Fruit fly (Drosophila melanogaster) whole organism, pupa: Measurements from ENCODE around the gene bb8.

ENCODE experiments used
- CG10348 ChIP-seq: fragments of 200-800 bp; sonication (Bioruptor generic); IDR thresholded peaks from 2 replicates; pipeline ENCODE4 v1.3.6; 2022; ENCODE audit warnings: missing biosample characterization, missing genetic modification characterization
- CG12605 ChIP-seq: fragments of 200-800 bp; sonication (Bioruptor generic); IDR thresholded peaks from 2 replicates; pipeline ENCODE4 v1.3.6; 2022; ENCODE audit warnings: missing biosample characterization, missing genetic modification characterization
- CG13204 ChIP-seq: fragments of 200-800 bp; sonication (Bioruptor generic); optimal IDR thresholded peaks from 2 replicates; lab custom pipeline; 2018; ENCODE audit warnings: missing biosample characterization, mild to moderate bottlenecking, missing genetic modification characterization, moderate library complexity
- CG14655 ChIP-seq: fragments of 200-800 bp; sonication (Bioruptor generic); optimal IDR thresholded peaks from 3 replicates; lab custom pipeline; 2017; ENCODE audit warnings: mild to moderate bottlenecking, missing biosample characterization, missing genetic modification reagents, missing genetic modification characterization
- CG15710 ChIP-seq: fragments of 200-800 bp; sonication (Bioruptor generic); optimal IDR thresholded peaks from 2 replicates; lab custom pipeline; 2018; ENCODE audit warnings: missing biosample characterization, mild to moderate bottlenecking, missing genetic modification characterization, moderate library complexity
- CG17806 ChIP-seq: fragments of 200-800 bp; sonication (Bioruptor generic); optimal IDR thresholded peaks from 2 replicates; lab custom pipeline; 2018; ENCODE audit warnings: missing biosample characterization, mild to moderate bottlenecking, missing genetic modification characterization, moderate library complexity
- CG32121 ChIP-seq: fragments of 200-800 bp; sonication (Bioruptor generic); IDR thresholded peaks from 2 replicates; pipeline ENCODE4 v1.3.6; 2022; ENCODE audit warnings: missing biosample characterization, missing genetic modification characterization
- CG34367 ChIP-seq: fragments of 200-800 bp; sonication (Bioruptor generic); optimal IDR thresholded peaks from 2 replicates; lab custom pipeline; 2018; ENCODE audit warnings: missing biosample characterization, mild to moderate bottlenecking, missing genetic modification characterization
- CG4496 ChIP-seq: fragments of 200-800 bp; sonication (Bioruptor generic); IDR thresholded peaks from 3 replicates; pipeline ENCODE4 v1.3.6; 2022; ENCODE audit warnings: missing biosample characterization, missing genetic modification characterization
- CG8159 ChIP-seq: fragments of 200-800 bp; sonication (Bioruptor generic); optimal IDR thresholded peaks from 3 replicates; lab custom pipeline; 2018; ENCODE audit warnings: missing biosample characterization, mild to moderate bottlenecking, missing genetic modification characterization, moderate library complexity
- CG8301 ChIP-seq: fragments of 200-800 bp; sonication (Bioruptor generic); optimal IDR thresholded peaks from 2 replicates; lab custom pipeline; 2018; ENCODE audit warnings: missing biosample characterization, mild to moderate bottlenecking, missing genetic modification characterization
- CG9948 ChIP-seq: fragments of 200-800 bp; sonication (Bioruptor generic); optimal IDR thresholded peaks from 2 replicates; lab custom pipeline; 2018; ENCODE audit warnings: missing biosample characterization, mild to moderate bottlenecking, missing genetic modification characterization, moderate library complexity
- D1 ChIP-seq: fragments of 200-800 bp; sonication (Bioruptor generic); optimal IDR thresholded peaks from 2 replicates; lab custom pipeline; 2018; ENCODE audit warnings: missing biosample characterization, mild to moderate bottlenecking, missing genetic modification characterization, moderate library complexity
- EcR ChIP-seq: fragments of 200-800 bp; sonication (Bioruptor generic); optimal IDR thresholded peaks from 3 replicates; lab custom pipeline; 2019; ENCODE audit warnings: missing biosample characterization, missing genetic modification characterization, mild to moderate bottlenecking, moderate library complexity, missing genetic modification reagents
- Ets98B ChIP-seq: fragments of 200-800 bp; sonication (Bioruptor generic); IDR thresholded peaks from 2 replicates; pipeline ENCODE4 v1.3.6; 2022; ENCODE audit warnings: missing biosample characterization, missing genetic modification characterization
- Pif1A ChIP-seq: fragments of 200-800 bp; sonication (Bioruptor generic); optimal IDR thresholded peaks from 3 replicates; lab custom pipeline; 2016; ENCODE audit warnings: missing biosample characterization, missing genetic modification characterization
- Pif1B ChIP-seq: fragments of 200-800 bp; sonication (Bioruptor generic); optimal IDR thresholded peaks from 3 replicates; lab custom pipeline; 2016; ENCODE audit warnings: missing biosample characterization, missing genetic modification characterization
- Snoo ChIP-seq: fragments of 200-800 bp; sonication (Bioruptor generic); optimal IDR thresholded peaks from 3 replicates; lab custom pipeline; 2017; ENCODE audit warnings: missing biosample characterization, mild to moderate bottlenecking, missing genetic modification characterization, inconsistent platforms
- fd96Ca ChIP-seq: fragments of 200-800 bp; sonication (Bioruptor generic); IDR thresholded peaks from 3 replicates; pipeline ENCODE4 v1.3.6; 2022; ENCODE audit warnings: missing biosample characterization, missing genetic modification characterization
- gl ChIP-seq: fragments of 200-800 bp; sonication (Bioruptor generic); optimal IDR thresholded peaks from 2 replicates; lab custom pipeline; 2018; ENCODE audit warnings: missing biosample characterization, mild to moderate bottlenecking, missing genetic modification characterization
- rn ChIP-seq: fragments of 200-800 bp; sonication (Bioruptor generic); IDR thresholded peaks from 2 replicates; pipeline ENCODE4 v1.3.6; 2022; ENCODE audit warnings: missing biosample characterization, missing genetic modification characterization

The bb8 gene

dm6 chr3R:23315630-23316029 is 25.6 kb upstream of the bb8 start:
- TF ChIP-seq CG9948 (peak; percentile 21), CG8159 (peak; percentile 3), CG8301 (peak; percentile 34), CG14655 (GFP tag; lab: Kevin White, UChicago) (peak; percentile 39), D1 (tag; lab: Kevin White, UChicago) (no peak), CG4496 (GFP tag; lab: Robert Waterston, UW) (no peak; the same call in 2 of the 3 replicates), CG17806 (peak; percentile 14)

- no peak for TF ChIP-seq D1 (tag; lab: Kevin White, UChicago)
- no peak for TF ChIP-seq CG13204 (GFP tag; lab: Kevin White, UChicago)
- no peak for TF ChIP-seq Snoo
- TF ChIP-seq CG15710 (tag; lab: Kevin White, UChicago): no peak
- no peak for TF ChIP-seq gl
- no peak for TF ChIP-seq CG14655 (GFP tag; lab: Kevin White, UChicago)
- no peak for TF ChIP-seq rn
- TF ChIP-seq CG8301: no peak
- no peak for TF ChIP-seq EcR (GFP tag; lab: Kevin White, UChicago)
- TF ChIP-seq CG8159: no peak
- TF ChIP-seq CG17806: no peak
- no peak for TF ChIP-seq CG4496 (GFP tag; lab: Robert Waterston, UW)
- TF ChIP-seq CG34367: no peak
Measured at dm6 chr3R:23315221-23315620, 25.2 kb upstream of the bb8 start.

dm6 chr3R:23314332-23314731 is 24.3 kb upstream of the bb8 start:
- TF ChIP-seq CG4496 (GFP tag; lab: Robert Waterston, UW): peak; percentile 87
- peak; percentile 42 for TF ChIP-seq Pif1B
- TF ChIP-seq CG34367: peak; percentile 48
- peak; percentile 47 for TF ChIP-seq Snoo
- no peak for TF ChIP-seq CG17806
- peak; percentile 29 for TF ChIP-seq CG14655 (GFP tag; lab: Kevin White, UChicago)
- peak; percentile 44 for TF ChIP-seq EcR (GFP tag; lab: Kevin White, UChicago)
- TF ChIP-seq CG10348 (GFP tag; lab: Robert Waterston, UW): no peak
- TF ChIP-seq CG12605: peak; percentile 80
- TF ChIP-seq D1 (tag; lab: Kevin White, UChicago): no peak
- TF ChIP-seq CG13204 (GFP tag; lab: Kevin White, UChicago): peak; percentile 74
- peak; percentile 59 for TF ChIP-seq gl
- TF ChIP-seq CG15710 (tag; lab: Kevin White, UChicago): peak; percentile 24
- TF ChIP-seq CG9948: peak; percentile 7
- TF ChIP-seq CG32121 (GFP tag; lab: Robert Waterston, UW): peak; percentile 81
- peak; percentile 67 for TF ChIP-seq Ets98B (GFP tag; lab: Robert Waterston, UW)
- TF ChIP-seq CG8301: peak; percentile 3
- TF ChIP-seq Pif1A: peak; percentile 69
- peak; percentile 54 for TF ChIP-seq rn
- TF ChIP-seq fd96Ca (GFP tag; lab: Robert Waterston, UW): peak; percentile 84
- TF ChIP-seq CG8159: peak; percentile 52
- TF ChIP-seq, all 21 proteins: peak for 18

dm6 chr3R:23312796-23313195 is 22.8 kb upstream of the bb8 start:
- TF ChIP-seq CG9948: no peak

dm6 chr3R:23310151-23310550 is 20.2 kb upstream of the bb8 start:
- TF ChIP-seq EcR (GFP tag; lab: Kevin White, UChicago) (no peak), Snoo (no peak), Pif1B (no peak), CG4496 (GFP tag; lab: Robert Waterston, UW) (no peak), Pif1A (no peak), CG12605 (no peak)

dm6 chr3R:23309690-23310089 is 19.7 kb upstream of the bb8 start:
- no peak for TF ChIP-seq CG14655 (GFP tag; lab: Kevin White, UChicago)

dm6 chr3R:23306828-23307227 is 16.8 kb upstream of the bb8 start:
- no peak for TF ChIP-seq CG8301
- TF ChIP-seq CG4496 (GFP tag; lab: Robert Waterston, UW): 0 out of 3 replicates have a peak, but pooled peaks have one; percentile 17

- peak; percentile 11 for TF ChIP-seq CG8159
- TF ChIP-seq CG12605: no peak
Measured at dm6 chr3R:23303297-23303696, 13.3 kb upstream of the bb8 start.

dm6 chr3R:23302178-23302577 is 12.2 kb upstream of the bb8 start:
- no peak for TF ChIP-seq Pif1A
- TF ChIP-seq CG12605: no peak
- TF ChIP-seq CG8301: no peak
- no peak for TF ChIP-seq CG9948
- no peak for TF ChIP-seq CG17806
- no peak for TF ChIP-seq CG8159
- no peak for TF ChIP-seq rn
- no peak for TF ChIP-seq CG4496 (GFP tag; lab: Robert Waterston, UW)
- TF ChIP-seq Pif1B: no peak
- no peak for TF ChIP-seq CG13204 (GFP tag; lab: Kevin White, UChicago)
- no peak for TF ChIP-seq gl
- no peak for TF ChIP-seq D1 (tag; lab: Kevin White, UChicago)
- no peak for TF ChIP-seq CG14655 (GFP tag; lab: Kevin White, UChicago)
- no peak for TF ChIP-seq CG32121 (GFP tag; lab: Robert Waterston, UW)
- TF ChIP-seq CG10348 (GFP tag; lab: Robert Waterston, UW): no peak
- TF ChIP-seq CG15710 (tag; lab: Kevin White, UChicago): no peak
- TF ChIP-seq Ets98B (GFP tag; lab: Robert Waterston, UW): no peak
- no peak for TF ChIP-seq CG34367
- TF ChIP-seq Snoo: no peak
